Worm (Caenorhabditis elegans) whole organism, early embryonic: Measurements from ENCODE around the gene F59A6.12.

Experiments used
- F13C5.2 ChIP-seq: sonication (generic microtip); optimal IDR thresholded peaks from 2 replicates; lab custom pipeline; 2017; ENCODE audit warnings: mild to moderate bottlenecking, missing genetic modification characterization, inconsistent platforms, missing compliant biosample characterization
- ama-1 ChIP-seq: fragments of 150-350 bp; optimal IDR thresholded peaks from 2 replicates; lab custom pipeline; 2014
- ceh-13 ChIP-seq: fragments of 200-800 bp; sonication (Bioruptor generic); optimal IDR thresholded peaks from 2 replicates; lab custom pipeline; 2018; ENCODE audit warnings: mild to moderate bottlenecking, missing genetic modification characterization, missing compliant biosample characterization
- ceh-36 ChIP-seq: sonication (generic microtip); optimal IDR thresholded peaks from 2 replicates; lab custom pipeline; 2016; ENCODE audit warnings: missing genetic modification characterization, inconsistent platforms, missing compliant biosample characterization
- hmbx-1 ChIP-seq: sonication (generic microtip); optimal IDR thresholded peaks from 2 replicates; lab custom pipeline; 2016; ENCODE audit warnings: mild to moderate bottlenecking, missing genetic modification characterization, missing compliant biosample characterization

DNA sequence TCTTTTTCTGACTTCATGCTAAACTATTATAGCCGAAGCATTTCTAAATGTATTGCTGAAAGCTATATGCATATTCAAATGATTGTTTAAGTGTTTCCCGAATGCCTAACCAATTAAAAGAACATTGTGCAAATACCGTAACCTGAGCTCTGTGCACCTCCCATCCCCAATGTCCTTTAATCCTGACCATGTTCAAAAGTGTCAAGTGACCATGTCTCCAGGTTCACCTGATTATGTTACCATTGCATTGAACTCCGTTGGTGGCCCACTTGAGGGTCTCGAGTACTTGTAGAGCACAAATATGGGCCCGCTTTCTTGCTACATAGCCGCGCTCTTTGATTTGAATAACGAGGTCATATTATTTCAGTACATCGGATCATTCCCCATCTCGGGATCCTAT, 36.6 kb downstream of the F59A6.12 start:
- TF ChIP-seq hmbx-1 (tag; lab: Kevin White, UChicago) = no peak
- TF ChIP-seq F13C5.2 (tag; lab: Kevin White, UChicago) = no peak
- no peak for TF ChIP-seq ama-1 (lab: Kevin White, UChicago)
- TF ChIP-seq ceh-13 = no peak
- TF ChIP-seq ceh-36 (tag; lab: Kevin White, UChicago) = no peak
